Fruit fly (Drosophila melanogaster): ENCODE data around the gene sov.

Gene sov

DNA sequence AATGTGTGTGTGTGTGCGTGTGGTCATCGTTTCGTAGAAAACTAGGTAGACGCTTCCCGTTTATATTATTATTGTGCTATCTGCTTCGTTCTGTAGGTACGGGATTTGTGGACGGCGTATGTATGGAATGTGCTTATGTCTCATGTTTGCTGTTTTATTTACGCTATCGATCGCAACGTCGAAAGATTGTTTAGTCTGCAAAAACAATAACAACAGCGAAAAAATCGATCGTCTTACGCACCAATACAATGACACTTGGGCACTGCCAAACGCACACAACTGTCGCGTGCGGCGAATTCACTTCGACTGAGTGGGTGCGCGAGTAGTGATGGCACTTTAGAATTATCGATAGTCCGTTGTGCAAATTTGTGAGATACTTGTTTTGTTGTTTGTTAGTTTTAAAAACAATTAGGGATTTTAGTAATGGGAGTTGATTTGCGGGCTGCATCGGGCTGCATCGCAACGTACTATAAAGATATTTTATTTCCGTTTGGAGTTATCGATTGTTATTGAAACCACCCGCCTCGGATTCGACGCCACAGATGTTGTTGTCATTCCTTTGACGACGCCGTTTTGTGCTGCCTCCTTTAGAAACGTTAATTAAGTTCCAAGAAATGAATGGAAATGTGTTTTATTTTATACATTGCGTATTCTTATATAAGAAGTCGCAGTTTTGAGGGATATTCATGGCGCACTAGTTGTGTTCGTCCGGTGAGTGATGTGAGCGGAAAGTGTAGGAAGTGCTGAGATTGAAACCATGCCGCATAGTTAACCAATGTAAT lies 3.3 kb downstream of the sov start (continued):
- TF ChIP-seq ato (GFP tag; IDR thresholded peaks at IDR 0.05; ENCODE audit: partially characterized antibody): peak; percentile 52; the same call in 1 of the 2 replicates
- TF ChIP-seq trem (tag; optimal IDR thresholded peaks at IDR 0.05): peak; percentile 57
- TF ChIP-seq gfzf (GFP tag; optimal IDR thresholded peaks at IDR 0.05): peak; percentile 37
- TF ChIP-seq ci (GFP tag; IDR thresholded peaks at IDR 0.05): no peak; the same call in 1 of the 3 replicates
- peak; percentile 3 for TF ChIP-seq CG3995 (GFP tag; optimal IDR thresholded peaks at IDR 0.05)
- TF ChIP-seq Bgb (GFP tag; IDR thresholded peaks at IDR 0.05; ENCODE audit: partially characterized antibody): peak; percentile 75
- TF ChIP-seq HLH54F (GFP tag; optimal IDR thresholded peaks at IDR 0.05): peak; percentile 31
- peak; percentile 16 for TF ChIP-seq Ets97D (GFP tag; optimal IDR thresholded peaks at IDR 0.05)
- no peak for TF ChIP-seq dysf (GFP tag; IDR thresholded peaks at IDR 0.05)
- TF ChIP-seq CG16813 (GFP tag; IDR thresholded peaks at IDR 0.05; ENCODE audit: partially characterized antibody): peak; percentile 67
- TF ChIP-seq CG4424 (GFP tag; optimal IDR thresholded peaks at IDR 0.05): no peak
- TF ChIP-seq CG3163 (GFP tag; optimal IDR thresholded peaks at IDR 0.05): no peak
- TF ChIP-seq Usf (GFP tag; optimal IDR thresholded peaks at IDR 0.05): no peak
- peak; percentile 88 for TF ChIP-seq Dll (GFP tag; IDR thresholded peaks at IDR 0.05; ENCODE audit: partially characterized antibody)
- TF ChIP-seq MBD-R2 (GFP tag; IDR thresholded peaks at IDR 0.05): peak; percentile 44
- TF ChIP-seq B-H2 (GFP tag; optimal IDR thresholded peaks at IDR 0.05): no peak
- no peak for TF ChIP-seq danr (GFP tag; IDR thresholded peaks at IDR 0.05)
- TF ChIP-seq CG12391 (tag; optimal IDR thresholded peaks at IDR 0.05): peak; percentile 25
- peak; percentile 11 for TF ChIP-seq CG13775 (GFP tag; optimal IDR thresholded peaks at IDR 0.05)
- peak; percentile 54 for TF ChIP-seq inv (GFP tag; IDR thresholded peaks at IDR 0.05; ENCODE audit: partially characterized antibody)
- no peak for TF ChIP-seq Dfd (GFP tag; optimal IDR thresholded peaks at IDR 0.05)
- peak; percentile 75 for TF ChIP-seq BEAF-32 (GFP tag; optimal IDR thresholded peaks at IDR 0.05)
- TF ChIP-seq twi (tag; optimal IDR thresholded peaks at IDR 0.05): peak; percentile 30
- TF ChIP-seq CG3838 (GFP tag; optimal IDR thresholded peaks at IDR 0.05): peak; percentile 91
- TF ChIP-seq CG17802 (tag; optimal IDR thresholded peaks at IDR 0.05): no peak
- TF ChIP-seq eve (GFP tag; optimal IDR thresholded peaks at IDR 0.05): no peak
- TF ChIP-seq CG32532 (GFP tag; IDR thresholded peaks at IDR 0.05): 0 out of 2 replicates have a peak, but pooled peaks have one; percentile 10
- no peak for TF ChIP-seq Tbp (GFP tag; optimal IDR thresholded peaks at IDR 0.05)
- TF ChIP-seq knrl (GFP tag; IDR thresholded peaks at IDR 0.05; ENCODE audit: partially characterized antibody): peak; percentile 74
- peak; percentile 22 for TF ChIP-seq CG15514 (GFP tag; optimal IDR thresholded peaks at IDR 0.05)
- TF ChIP-seq dpn (GFP tag; optimal IDR thresholded peaks at IDR 0.05): peak in 1 of 2 experiments; percentile 9
- TF ChIP-seq CG13624 (GFP tag; optimal IDR thresholded peaks at IDR 0.05): no peak
- TF ChIP-seq CG1529 (GFP tag; optimal IDR thresholded peaks at IDR 0.05): no peak
- peak; percentile 1 for TF ChIP-seq Hsf (GFP tag; optimal IDR thresholded peaks at IDR 0.05)
- no peak for TF ChIP-seq CG7928 (GFP tag; optimal IDR thresholded peaks at IDR 0.05)
- peak; percentile 46; the same call in 1 of the 2 replicates for TF ChIP-seq E2f2 (GFP tag; IDR thresholded peaks at IDR 0.05)
- TF ChIP-seq CG13287 (GFP tag; IDR thresholded peaks at IDR 0.05; ENCODE audit: partially characterized antibody): peak; percentile 84
- TF ChIP-seq jumu (GFP tag; optimal IDR thresholded peaks at IDR 0.05): peak; percentile 8
- TF ChIP-seq CG4360 (GFP tag; IDR thresholded peaks at IDR 0.05): peak; percentile 57; the same call in 1 of the 2 replicates
- TF ChIP-seq CG8924 (tag; optimal IDR thresholded peaks at IDR 0.05): peak; percentile 26
- TF ChIP-seq CG17186 (GFP tag; optimal IDR thresholded peaks at IDR 0.05): peak; percentile 51
- peak; percentile 45 for TF ChIP-seq CG17829 (tag; optimal IDR thresholded peaks at IDR 0.05)
- no peak for TF ChIP-seq bab2 (GFP tag; optimal IDR thresholded peaks at IDR 0.05)
- TF ChIP-seq chinmo (GFP tag; IDR thresholded peaks at IDR 0.05; ENCODE audit: partially characterized antibody): 0 out of 4 replicates have a peak, but pooled peaks have one; percentile 53
- TF ChIP-seq CG12659 (GFP tag; optimal IDR thresholded peaks at IDR 0.05): peak; percentile 20
- TF ChIP-seq Spps (tag; optimal IDR thresholded peaks at IDR 0.05): no peak
- TF ChIP-seq CG15696 (tag; optimal IDR thresholded peaks at IDR 0.05): no peak
- no peak for TF ChIP-seq gcm2 (GFP tag; optimal IDR thresholded peaks at IDR 0.05)
